Fruit fly (Drosophila melanogaster): ENCODE measurements around the gene CG32638.

The CG32638 gene

DNA sequence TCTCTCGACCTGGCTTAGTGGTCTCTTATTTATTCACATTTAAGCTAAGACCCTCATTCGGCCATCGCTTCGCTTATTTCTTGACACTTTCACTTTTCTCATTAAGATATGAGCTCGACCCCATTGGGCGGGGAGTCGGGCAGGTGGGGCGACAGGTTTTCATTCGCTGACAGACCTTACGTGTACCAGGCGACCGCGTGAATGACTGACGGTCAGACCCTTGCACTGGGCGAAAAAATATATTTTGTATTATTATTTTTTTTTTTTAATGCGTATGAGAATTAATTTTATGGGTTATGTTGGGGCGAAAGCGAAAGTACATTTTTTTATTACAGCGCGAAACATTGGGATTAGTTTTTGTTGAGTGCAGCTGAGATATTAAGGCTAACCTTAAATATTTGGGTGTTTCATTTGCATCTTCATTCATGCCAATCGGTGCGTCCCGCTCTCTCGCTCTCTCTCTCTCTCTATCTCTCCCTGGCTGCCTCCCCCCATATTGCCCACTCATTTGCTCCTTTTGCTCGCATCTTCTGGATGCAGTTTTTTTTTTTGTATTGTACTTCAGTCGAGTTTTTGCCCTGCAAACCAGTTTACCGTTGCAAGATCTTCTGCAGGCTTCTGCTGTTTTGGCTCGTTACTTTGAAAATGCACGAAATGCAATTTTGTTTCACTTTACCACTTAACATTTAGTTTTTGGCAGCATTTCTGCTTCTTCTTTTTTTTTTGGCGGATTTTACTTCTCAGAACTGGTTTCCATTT lies 8.5 kb upstream of the CG32638 start (continued):
- TF ChIP-seq ERR (GFP tag; optimal IDR thresholded peaks at IDR 0.05) (no peak), sisA (GFP tag; IDR thresholded peaks at IDR 0.05) (peak; percentile 79), MESR4 (GFP tag; optimal IDR thresholded peaks at IDR 0.05) (no peak), Taf1 (GFP tag; IDR thresholded peaks at IDR 0.05) (no peak), scrt (GFP tag; optimal IDR thresholded peaks at IDR 0.05) (no peak), MTF-1 (GFP tag; optimal IDR thresholded peaks at IDR 0.05; ENCODE audit: borderline replicate concordance) (no peak), CG14860 (GFP tag; IDR thresholded peaks at IDR 0.05; ENCODE audit: partially characterized antibody) (no peak), CG32532 (GFP tag; IDR thresholded peaks at IDR 0.05) (no peak; the same call in 1 of the 2 replicates), CG4360 (GFP tag; IDR thresholded peaks at IDR 0.05) (peak; percentile 35; the same call in 1 of the 2 replicates), zfh2 (GFP tag; optimal IDR thresholded peaks at IDR 0.05) (no peak), disco-r (GFP tag; optimal IDR thresholded peaks at IDR 0.05) (no peak), jigr1 (GFP tag; IDR thresholded peaks at IDR 0.05) (0 out of 3 replicates have a peak, but pooled peaks have one; percentile 52), CG33557 (GFP tag; optimal IDR thresholded peaks at IDR 0.05) (no peak), Sox102F (GFP tag; optimal IDR thresholded peaks at IDR 0.05) (peak; percentile 54), HLH54F (GFP tag; optimal IDR thresholded peaks at IDR 0.05) (no peak), NFAT (GFP tag; IDR thresholded peaks at IDR 0.05) (no peak), Dbx (GFP tag; IDR thresholded peaks at IDR 0.05) (no peak), CG11560 (tag; IDR thresholded peaks at IDR 0.05) (no peak), CG16863 (GFP tag; optimal IDR thresholded peaks at IDR 0.05) (no peak), CG2889 (GFP tag; IDR thresholded peaks at IDR 0.05) (no peak), Bdp1 (GFP tag; optimal IDR thresholded peaks at IDR 0.05) (no peak), CG7963 (GFP tag; IDR thresholded peaks at IDR 0.05; ENCODE audit: partially characterized antibody) (no peak), sqz (GFP tag; optimal IDR thresholded peaks at IDR 0.05) (peak; percentile 46), CG4404 (GFP tag; IDR thresholded peaks at IDR 0.05) (0 out of 2 replicates have a peak, but pooled peaks have one; percentile 8), tup (GFP tag; optimal IDR thresholded peaks at IDR 0.05) (no peak), CG4730 (GFP tag; IDR thresholded peaks at IDR 0.05) (peak; percentile 56; the same call in 1 of the 2 replicates), Oaz (GFP tag; IDR thresholded peaks at IDR 0.05) (0 out of 2 replicates have a peak, but pooled peaks have one; percentile 10), ap (GFP tag; IDR thresholded peaks at IDR 0.05) (peak; percentile 58), Mrtf (GFP tag; IDR thresholded peaks at IDR 0.05) (no peak), fd64A (GFP tag; optimal IDR thresholded peaks at IDR 0.05) (no peak), gsb-n (tag; optimal IDR thresholded peaks at IDR 0.05) (no peak), Poxn (GFP tag; IDR thresholded peaks at IDR 0.05) (no peak), CG10366 (GFP tag; IDR thresholded peaks at IDR 0.05) (peak; percentile 76), Sry-δ (GFP tag; optimal IDR thresholded peaks at IDR 0.05) (no peak), nau (GFP tag; optimal IDR thresholded peaks at IDR 0.05) (no peak), CG10321 (GFP tag; IDR thresholded peaks at IDR 0.05) (no peak), Ets97D (GFP tag; optimal IDR thresholded peaks at IDR 0.05) (no peak), knrl (GFP tag; IDR thresholded peaks at IDR 0.05; ENCODE audit: partially characterized antibody) (no peak), CG3726 (GFP tag; IDR thresholded peaks at IDR 0.05) (0 out of 3 replicates have a peak, but pooled peaks have one; percentile 62), CG4617 (GFP tag; optimal IDR thresholded peaks at IDR 0.05; ENCODE audit: borderline replicate concordance) (no peak), CG12744 (GFP tag; optimal IDR thresholded peaks at IDR 0.05) (no peak), CG9727 (GFP tag; optimal IDR thresholded peaks at IDR 0.05) (peak; percentile 28), pb (GFP tag; optimal IDR thresholded peaks at IDR 0.05) (no peak)
